Worm (Caenorhabditis elegans) whole organism, L4/young adult: ENCODE measurements around the gene Y69E1A.1.

Source experiments
- W03F9.2 ChIP-seq: fragments of 150-350 bp; optimal IDR thresholded peaks from 2 replicates; lab custom pipeline; 2014; ENCODE audit warnings: missing biosample characterization, missing genetic modification characterization
- dao-5 ChIP-seq: sonication (generic microtip); optimal IDR thresholded peaks from 2 replicates; lab custom pipeline; 2016; ENCODE audit warnings: missing genotype, missing genetic modification characterization, moderate library complexity, missing compliant biosample characterization
- him-1 ChIP-seq: sonication (generic microtip); optimal IDR thresholded peaks from 2 replicates; lab custom pipeline; 2016; ENCODE audit warnings: missing genotype, missing genetic modification reagents, missing genetic modification characterization, missing compliant biosample characterization

DNA sequence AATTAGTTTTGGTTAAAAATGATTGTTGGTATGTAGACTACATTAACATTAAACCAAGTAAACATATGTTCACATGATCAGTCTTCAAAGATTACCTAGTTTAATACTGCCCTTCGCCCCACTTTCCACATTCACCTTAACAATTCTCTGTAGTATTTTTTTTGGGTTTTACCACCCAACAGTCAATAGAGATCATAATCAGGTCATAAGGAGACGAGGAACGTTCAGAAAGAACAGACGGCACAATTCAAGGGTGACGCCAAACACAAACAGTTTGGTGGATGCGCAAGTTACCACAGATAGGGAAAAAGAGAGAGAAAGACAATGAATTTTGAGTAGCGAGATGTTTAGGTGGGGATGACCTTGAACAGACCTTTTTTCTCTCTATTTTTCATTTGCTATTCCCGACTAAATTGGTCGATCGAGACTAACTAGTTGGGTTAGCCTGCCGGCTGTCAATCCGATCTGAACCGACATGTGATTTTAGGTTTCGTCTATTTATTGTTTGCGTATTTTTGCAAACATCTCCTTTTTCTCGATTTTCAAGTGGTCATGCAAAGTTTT, 23.0 kb upstream of the Y69E1A.1 start:
- TF ChIP-seq W03F9.2 (tag; lab: Kevin White, UChicago) (no peak), him-1 (tag; lab: Kevin White, UChicago) (no peak), dao-5 (no peak)
